Fruit fly (Drosophila melanogaster) whole organism, wandering third instar larva: Measurements from ENCODE around the gene Ant2.

ENCODE experiments used
- GATAd ChIP-seq: sonication (Bioruptor generic); optimal IDR thresholded peaks from 2 replicates; lab custom pipeline; 2016; ENCODE audit warnings: missing biosample characterization, missing genetic modification characterization
- br ChIP-seq: fragments of 200-800 bp; sonication (Bioruptor generic); optimal IDR thresholded peaks from 2 replicates; lab custom pipeline; 2016; ENCODE audit warnings: missing biosample characterization, missing genetic modification characterization
- dmrt93B ChIP-seq: fragments of 200-800 bp; sonication (Bioruptor generic); optimal IDR thresholded peaks from 2 replicates; lab custom pipeline; 2018; ENCODE audit warnings: missing biosample characterization, mild to moderate bottlenecking, missing genetic modification characterization
- psq ChIP-seq: fragments of 200-800 bp; sonication (Bioruptor generic); optimal IDR thresholded peaks from 3 replicates; lab custom pipeline; 2017; ENCODE audit warnings: missing biosample characterization, mild to moderate bottlenecking, missing genetic modification characterization, moderate library complexity
- tai ChIP-seq: sonication (Bioruptor generic); optimal IDR thresholded peaks from 2 replicates; lab custom pipeline; 2016; ENCODE audit warnings: missing biosample characterization, missing genetic modification characterization

dm6 chrX:10762569-10762958 lies 24.1 kb downstream of the Ant2 start:
- TF ChIP-seq GATAd = no peak
- TF ChIP-seq psq (GFP tag; lab: Kevin White, UChicago) = no peak
- no peak for TF ChIP-seq dmrt93B (GFP tag; lab: Kevin White, UChicago)
- TF ChIP-seq br (GFP tag; lab: Kevin White, UChicago) = no peak
- TF ChIP-seq tai = no peak
